Worm (Caenorhabditis elegans) whole organism, L4 larva: ENCODE results near the gene T12E12.6.

Source experiments
- F10B5.3 ChIP-seq: sonication (generic microtip); optimal IDR thresholded peaks from 2 replicates; lab custom pipeline; 2016; ENCODE audit warnings: mild to moderate bottlenecking, missing genetic modification characterization, missing compliant biosample characterization
- F37D6.2 ChIP-seq: sonication (generic microtip); optimal IDR thresholded peaks from 2 replicates; lab custom pipeline; 2016; ENCODE audit warnings: mild to moderate bottlenecking, missing genetic modification characterization, missing compliant biosample characterization
- F44E2.7 ChIP-seq: fragments of 200-800 bp; sonication (Bioruptor generic); IDR thresholded peaks from 2 replicates; pipeline ENCODE4 v2.1.2; 2022; ENCODE audit warnings: missing genetic modification characterization, missing compliant biosample characterization
- F49E8.2 ChIP-seq: sonication (generic microtip); optimal IDR thresholded peaks from 2 replicates; lab custom pipeline; 2016; ENCODE audit warnings: missing compliant biosample characterization, mild to moderate bottlenecking, missing genetic modification characterization, borderline replicate concordance
- R02D3.7 ChIP-seq: fragments of 150-350 bp; sonication (generic microtip); optimal IDR thresholded peaks from 3 replicates; lab custom pipeline; 2014; ENCODE audit warnings: missing biosample characterization, missing genetic modification characterization
- T20F7.1 ChIP-seq: fragments of 200-800 bp; sonication (Bioruptor generic); optimal IDR thresholded peaks from 2 replicates; lab custom pipeline; 2018; ENCODE audit warnings: mild to moderate bottlenecking, missing genetic modification characterization, missing compliant biosample characterization
- Y5F2A.4 ChIP-seq: fragments of 200-800 bp; sonication (Bioruptor generic); optimal IDR thresholded peaks from 2 replicates; lab custom pipeline; 2018; ENCODE audit warnings: mild to moderate bottlenecking, missing genetic modification characterization, missing compliant biosample characterization
- aha-1 ChIP-seq: fragments of 150-350 bp; peaks from one replicate; lab custom pipeline; 2014; ENCODE audit warnings: missing biosample characterization, missing genetic modification characterization
- ama-1 ChIP-seq: fragments of 150-350 bp; optimal IDR thresholded peaks from 2 replicates; lab custom pipeline; 2014; ENCODE audit warnings: inconsistent platforms, mixed read lengths
- arid-1 ChIP-seq: fragments of 200-800 bp; sonication (Bioruptor generic); conservative IDR thresholded peaks from 2 replicates; pipeline ENCODE4 v1.3.6; 2022; ENCODE audit warnings: missing genetic modification reagents, missing genetic modification characterization, missing compliant biosample characterization
- attf-4 ChIP-seq: sonication (generic microtip); optimal IDR thresholded peaks from 3 replicates; lab custom pipeline; 2017; ENCODE audit warnings: missing biosample characterization, missing genetic modification characterization
- daf-16 ChIP-seq, 3 experiments: sonication (generic microtip); optimal IDR thresholded peaks; 2 replicates each; lab custom pipeline; 2016 to 2017; ENCODE audit warnings: missing genetic modification characterization in 3 of 3, missing genetic modification reagents in 3 of 3, mild to moderate bottlenecking in 2 of 3, missing compliant biosample characterization in 2 of 3, missing biosample characterization in 1 of 3, moderate library complexity in 1 of 3
- dmd-6 ChIP-seq: fragments of 200-800 bp; sonication (Bioruptor generic); IDR thresholded peaks from 2 replicates; pipeline ENCODE4 v1.3.6; 2022; ENCODE audit warnings: missing genetic modification reagents, missing genetic modification characterization, missing compliant biosample characterization
- egl-27 ChIP-seq: sonication (generic microtip); optimal IDR thresholded peaks from 3 replicates; lab custom pipeline; 2017; ENCODE audit warnings: missing biosample characterization, missing genetic modification reagents, missing genetic modification characterization
- egl-43 ChIP-seq: fragments of 200-800 bp; sonication (Bioruptor generic); IDR thresholded peaks from 2 replicates; pipeline ENCODE4 v1.3.6; 2022; ENCODE audit warnings: missing genetic modification reagents, missing genetic modification characterization, missing compliant biosample characterization
- hlh-11 ChIP-seq: fragments of 200-800 bp; sonication (Bioruptor generic); optimal IDR thresholded peaks from 2 replicates; lab custom pipeline; 2018; ENCODE audit warnings: mild to moderate bottlenecking, missing genetic modification characterization, missing compliant biosample characterization
- hlh-30 ChIP-seq: sonication (generic microtip); optimal IDR thresholded peaks from 2 replicates; lab custom pipeline; 2017; ENCODE audit warnings: antibody characterized with exemption, mild to moderate bottlenecking, missing genetic modification characterization, missing compliant biosample characterization; ENCODE audit not compliant: insufficient read depth
- lim-7 ChIP-seq: fragments of 200-800 bp; sonication (Bioruptor generic); IDR thresholded peaks from 2 replicates; pipeline ENCODE4 v1.3.6; 2022; ENCODE audit warnings: missing genetic modification characterization, missing compliant biosample characterization
- lin-29 ChIP-seq: fragments of 200-800 bp; sonication (Bioruptor generic); IDR thresholded peaks from 2 replicates; pipeline ENCODE4 v1.3.6; 2022; ENCODE audit warnings: missing genetic modification reagents, missing genetic modification characterization, missing compliant biosample characterization
- lin-38 ChIP-seq: fragments of 200-800 bp; sonication (Bioruptor generic); IDR thresholded peaks from 2 replicates; pipeline ENCODE4 v1.3.6; 2022; ENCODE audit warnings: missing genetic modification reagents, missing genetic modification characterization, missing compliant biosample characterization
- lin-39 ChIP-seq: fragments of 150-350 bp; optimal IDR thresholded peaks from 2 replicates; lab custom pipeline; 2014; ENCODE audit warnings: missing biosample characterization, missing genetic modification reagents, missing genetic modification characterization
- madf-5 ChIP-seq, 2 experiments: fragments of 200-800 bp; sonication (Bioruptor generic); IDR thresholded peaks; 2 replicates each; pipeline ENCODE4 v1.3.6; 2022; ENCODE audit warnings: missing compliant biosample characterization in 2 of 2, missing genetic modification characterization in 2 of 2
- madf-9 ChIP-seq: fragments of 200-800 bp; sonication (Bioruptor generic); conservative IDR thresholded peaks from 2 replicates; pipeline ENCODE4 v1.3.6; 2022; ENCODE audit warnings: missing genetic modification reagents, missing genetic modification characterization, missing compliant biosample characterization
- mdl-1 ChIP-seq, 2 experiments: fragments of 150-350 bp in 1 of 2; sonication (generic microtip) in 1 of 2; optimal IDR thresholded peaks; 2 replicates each; lab custom pipeline; 2014 to 2017; ENCODE audit warnings: missing biosample characterization in 2 of 2, missing genetic modification characterization in 2 of 2
- mdt-29 ChIP-seq: fragments of 200-800 bp; sonication (Bioruptor generic); IDR thresholded peaks from 2 replicates; pipeline ENCODE4 v1.3.6; 2022; ENCODE audit warnings: missing genetic modification reagents, missing genetic modification characterization, missing compliant biosample characterization
- mep-1 ChIP-seq: fragments of 150-350 bp; sonication (generic microtip); optimal IDR thresholded peaks from 3 replicates; lab custom pipeline; 2014; ENCODE audit warnings: missing biosample characterization, missing genetic modification characterization
- mxl-3 ChIP-seq: fragments of 200-800 bp; sonication (Bioruptor generic); optimal IDR thresholded peaks from 2 replicates; lab custom pipeline; 2018; ENCODE audit warnings: mild to moderate bottlenecking, missing genetic modification characterization, missing compliant biosample characterization
- nhr-10 ChIP-seq: fragments of 150-350 bp; optimal IDR thresholded peaks from 2 replicates; lab custom pipeline; 2014; ENCODE audit warnings: missing biosample characterization, missing genetic modification characterization
- nhr-11 ChIP-seq: fragments of 150-350 bp; optimal IDR thresholded peaks from 2 replicates; lab custom pipeline; 2014; ENCODE audit warnings: missing biosample characterization, missing genetic modification characterization
- nhr-25 ChIP-seq: sonication (generic microtip); optimal IDR thresholded peaks from 2 replicates; lab custom pipeline; 2017; ENCODE audit warnings: missing genetic modification characterization, mild to moderate bottlenecking, missing compliant biosample characterization, antibody characterized with exemption, moderate library complexity, borderline replicate concordance; ENCODE audit not compliant: insufficient read depth
- nhr-28 ChIP-seq: fragments of 150-350 bp; optimal IDR thresholded peaks from 2 replicates; lab custom pipeline; 2014; ENCODE audit warnings: missing biosample characterization, missing genetic modification characterization
- nhr-76 ChIP-seq: fragments of 150-350 bp; optimal IDR thresholded peaks from 2 replicates; lab custom pipeline; 2014; ENCODE audit warnings: missing biosample characterization, missing genetic modification characterization
- nhr-77 ChIP-seq: fragments of 150-350 bp; optimal IDR thresholded peaks from 2 replicates; lab custom pipeline; 2014; ENCODE audit warnings: missing biosample characterization, missing genetic modification characterization
- pha-4 ChIP-seq, 2 experiments: fragments of 150-350 bp in 1 of 2; fragments of 200-800 bp in 1 of 2; sonication (Bioruptor generic) in 1 of 2; IDR thresholded peaks in 1 of 2; optimal IDR thresholded peaks in 1 of 2; 2 replicates each; pipeline versions ENCODE4 v1.3.6 to Lab custom; 2014 to 2022; ENCODE audit warnings: missing genetic modification characterization in 2 of 2, missing genetic modification reagents in 2 of 2, missing biosample characterization in 1 of 2, missing compliant biosample characterization in 1 of 2
- pqm-1 ChIP-seq: sonication (generic microtip); optimal IDR thresholded peaks from 2 replicates; lab custom pipeline; 2017; ENCODE audit warnings: missing biosample characterization, missing genetic modification characterization
- rbr-2 ChIP-seq: sonication (generic microtip); optimal IDR thresholded peaks from 2 replicates; lab custom pipeline; 2016; ENCODE audit warnings: missing genotype, missing genetic modification characterization, missing compliant biosample characterization
- sdz-12 ChIP-seq: fragments of 200-800 bp; sonication (Bioruptor generic); optimal IDR thresholded peaks from 2 replicates; lab custom pipeline; 2018; ENCODE audit warnings: mild to moderate bottlenecking, missing genetic modification characterization, missing compliant biosample characterization
- spr-1 ChIP-seq: sonication (generic microtip); optimal IDR thresholded peaks from 2 replicates; lab custom pipeline; 2016; ENCODE audit warnings: mild to moderate bottlenecking, missing genetic modification characterization, missing compliant biosample characterization
- spr-3 ChIP-seq: fragments of 200-800 bp; sonication (Bioruptor generic); optimal IDR thresholded peaks from 2 replicates; lab custom pipeline; 2018; ENCODE audit warnings: mild to moderate bottlenecking, missing genetic modification characterization, missing compliant biosample characterization
- tra-1 ChIP-seq: fragments of 200-800 bp; sonication (Bioruptor generic); IDR thresholded peaks from 2 replicates; pipeline ENCODE4 v1.3.6; 2022; ENCODE audit warnings: missing genetic modification reagents, missing genetic modification characterization, missing compliant biosample characterization
- unc-130 ChIP-seq: sonication (generic microtip); optimal IDR thresholded peaks from 2 replicates; lab custom pipeline; 2016; ENCODE audit warnings: missing genetic modification reagents, missing genetic modification characterization, missing compliant biosample characterization
- unc-39 ChIP-seq: sonication (generic microtip); optimal IDR thresholded peaks from 2 replicates; lab custom pipeline; 2017; ENCODE audit warnings: missing biosample characterization, missing genetic modification characterization
- unc-62 ChIP-seq, 3 experiments: fragments of 150-350 bp in 1 of 3; sonication (generic microtip); optimal IDR thresholded peaks in 2 of 3; peaks in 1 of 3; 1 replicate in 1 of 3; 2 replicates in 2 of 3; lab custom pipeline; 2014 to 2017; ENCODE audit warnings: missing biosample characterization in 3 of 3, missing genetic modification characterization in 3 of 3, missing genetic modification reagents in 3 of 3, missing genotype in 1 of 3
- vab-7 ChIP-seq: fragments of 200-800 bp; sonication (Bioruptor generic); IDR thresholded peaks from 2 replicates; pipeline ENCODE4 v1.3.6; 2022; ENCODE audit warnings: missing genetic modification reagents, missing genetic modification characterization, missing compliant biosample characterization
- zag-1 ChIP-seq: fragments of 150-350 bp; optimal IDR thresholded peaks from 2 replicates; lab custom pipeline; 2014; ENCODE audit warnings: missing biosample characterization, missing genetic modification characterization
- ztf-11 ChIP-seq: fragments of 150-350 bp; optimal IDR thresholded peaks from 2 replicates; lab custom pipeline; 2014; ENCODE audit warnings: missing biosample characterization, missing genetic modification characterization

Gene T12E12.6

ce11 chrIV:5614558-5615026 is 40.7 kb upstream of the T12E12.6 start, which contains the start of gene C39H7.4:
Gene C39H7.4, minus strand, starts transcription at chrIV:5614608.
- TF ChIP-seq pqm-1 (tag; lab: Kevin White, UChicago) (peak; percentile 93), nhr-10 (tag; lab: Kevin White, UChicago) (no peak), ztf-11 (tag; lab: Kevin White, UChicago) (no peak), lim-7 (GFP tag; lab: Robert Waterston, UW) (no peak), R02D3.7 (no peak), nhr-28 (tag; lab: Kevin White, UChicago) (peak; percentile 87), daf-16 (GFP tag; optimal IDR thresholded peaks at IDR 0.05; lab: Kevin White, UChicago) (no peak), daf-16 (tag; optimal IDR thresholded peaks at IDR 0.05; lab: Kevin White, UChicago) (peak; percentile 91), nhr-76 (no peak), nhr-25 (tag; lab: Kevin White, UChicago) (no peak), F44E2.7 (GFP tag; lab: Robert Waterston, UW) (no peak), aha-1 (tag; lab: Kevin White, UChicago) (no peak), mdt-29 (GFP tag; lab: Robert Waterston, UW) (no peak), attf-4 (tag; lab: Kevin White, UChicago) (no peak)
- TF ChIP-seq, all 104 proteins: peak for 3

ce11 chrIV:5607343-5607742 is 33.4 kb upstream of the T12E12.6 start:
- TF ChIP-seq madf-5 (GFP tag; IDR thresholded peaks at IDR 0.05; lab: Robert Waterston, UW) = no peak
- TF ChIP-seq sdz-12 (GFP tag; lab: Kevin White, UChicago) = no peak
- peak; percentile 98 for TF ChIP-seq hlh-11
- peak; percentile 61 for TF ChIP-seq ama-1 (lab: Kevin White, UChicago)
- TF ChIP-seq lin-39 (tag; lab: Kevin White, UChicago) = no peak
- peak; percentile 83 for TF ChIP-seq mxl-3
- TF ChIP-seq rbr-2 (tag; lab: Kevin White, UChicago) = peak; percentile 86
- peak; percentile 76 for TF ChIP-seq F37D6.2
- peak; percentile 80 to 96 for TF ChIP-seq mdl-1 (tag; optimal IDR thresholded peaks at IDR 0.05; lab: Kevin White, UChicago)
- peak; percentile 98 for TF ChIP-seq nhr-28 (tag; lab: Kevin White, UChicago)
- 0 out of 2 replicates have a peak, but pooled peaks have one; percentile 19 for TF ChIP-seq lin-29 (GFP tag; lab: Robert Waterston, UW)
- peak; percentile 96 for TF ChIP-seq nhr-11 (tag; lab: Kevin White, UChicago)
- TF ChIP-seq arid-1 = 0 out of 2 replicates have a peak, but pooled peaks have one; percentile 23
- peak; percentile 56 for TF ChIP-seq spr-1 (tag; lab: Kevin White, UChicago)
- peak; percentile 6 for TF ChIP-seq zag-1 (tag; lab: Kevin White, UChicago)
- TF ChIP-seq unc-130 = no peak
- TF ChIP-seq F10B5.3 (tag; lab: Kevin White, UChicago) = peak; percentile 20
- TF ChIP-seq vab-7 (GFP tag; lab: Robert Waterston, UW) = no peak
- peak; percentile 94 for TF ChIP-seq mep-1 (tag; lab: Kevin White, UChicago)
- TF ChIP-seq aha-1 (tag; lab: Kevin White, UChicago) = peak; percentile 64
- TF ChIP-seq hlh-30 (tag; lab: Kevin White, UChicago) = peak; percentile 99
- TF ChIP-seq unc-39 (tag; lab: Kevin White, UChicago) = no peak
- TF ChIP-seq F49E8.2 (tag; lab: Kevin White, UChicago) = no peak
- peak; percentile 65 for TF ChIP-seq dmd-6 (GFP tag; lab: Robert Waterston, UW)
- no peak for TF ChIP-seq attf-4 (tag; lab: Kevin White, UChicago)
- TF ChIP-seq T20F7.1 (GFP tag; lab: Kevin White, UChicago) = peak; percentile 40
- peak; percentile 77 for TF ChIP-seq nhr-77 (tag; lab: Kevin White, UChicago)
- TF ChIP-seq egl-43 = peak; percentile 75; the same call in 1 of the 2 replicates
- peak in 1 of 2 experiments; percentile 99 for TF ChIP-seq unc-62 (GFP tag; optimal IDR thresholded peaks at IDR 0.05 in 1 of 2; lab: Kevin White, UChicago)
- TF ChIP-seq unc-62 (tag; optimal IDR thresholded peaks at IDR 0.05; lab: Kevin White, UChicago) = peak; percentile 57
- 0 out of 2 replicates have a peak, but pooled peaks have one; percentile 41 for TF ChIP-seq mdt-29 (GFP tag; lab: Robert Waterston, UW)
- no peak for TF ChIP-seq F44E2.7 (GFP tag; lab: Robert Waterston, UW)
- peak; percentile 59 for TF ChIP-seq nhr-25 (tag; lab: Kevin White, UChicago)
- peak; percentile 38; the same call in 1 of the 2 replicates for TF ChIP-seq pha-4 (GFP tag; IDR thresholded peaks at IDR 0.05; lab: Robert Waterston, UW)
- peak; percentile 48 for TF ChIP-seq pha-4 (tag; optimal IDR thresholded peaks at IDR 0.05; lab: Kevin White, UChicago)
- TF ChIP-seq madf-9 (GFP tag; lab: Robert Waterston, UW) = no peak
- TF ChIP-seq spr-3 (GFP tag; lab: Kevin White, UChicago) = no peak
- TF ChIP-seq lin-38 (GFP tag; lab: Robert Waterston, UW) = peak; percentile 46
- TF ChIP-seq egl-27 (tag; lab: Kevin White, UChicago) = no peak
- peak; percentile 29 for TF ChIP-seq Y5F2A.4 (GFP tag; lab: Kevin White, UChicago)
- TF ChIP-seq tra-1 = peak; percentile 86
